Fruit fly (Drosophila melanogaster) whole organism, embryonic: ENCODE measurements around the gene Alp10.
A peak's percentile ranks its signal among the peaks of the same experiment; 100 is the strongest.

ENCODE experiments used
- Abd-B ChIP-seq: fragments of 200-800 bp; sonication (Bioruptor generic); optimal IDR thresholded peaks from 2 replicates; lab custom pipeline; 2018; ENCODE audit warnings: missing biosample characterization, mild to moderate bottlenecking, missing genetic modification characterization, moderate library complexity
- Asciz ChIP-seq: fragments of 200-800 bp; sonication (Bioruptor generic); optimal IDR thresholded peaks from 2 replicates; lab custom pipeline; 2017; ENCODE audit warnings: missing biosample characterization, mild to moderate bottlenecking, missing genetic modification characterization, missing genetic modification reagents
- Blimp-1 ChIP-seq: fragments of 200-800 bp; sonication (Bioruptor generic); optimal IDR thresholded peaks from 3 replicates; lab custom pipeline; 2018; ENCODE audit warnings: missing biosample characterization, missing genetic modification characterization, mild to moderate bottlenecking, moderate library complexity, missing genetic modification reagents
- CG1024 ChIP-seq: fragments of 200-800 bp; sonication (Bioruptor generic); IDR thresholded peaks from 2 replicates; pipeline ENCODE4 v1.3.6; 2022; ENCODE audit warnings: missing biosample characterization, missing genetic modification characterization
- CG10431 ChIP-seq: fragments of 200-800 bp; sonication (Bioruptor generic); optimal IDR thresholded peaks from 3 replicates; lab custom pipeline; 2018; ENCODE audit warnings: missing biosample characterization, mild to moderate bottlenecking, missing genetic modification characterization
- CG13123 ChIP-seq: fragments of 200-800 bp; sonication (Bioruptor generic); optimal IDR thresholded peaks from 2 replicates; lab custom pipeline; 2016; ENCODE audit warnings: missing biosample characterization, missing genetic modification characterization
- CG13296 ChIP-seq: fragments of 200-800 bp; sonication (Bioruptor generic); optimal IDR thresholded peaks from 3 replicates; lab custom pipeline; 2018; ENCODE audit warnings: missing biosample characterization, mild to moderate bottlenecking, missing genetic modification characterization
- CG14710 ChIP-seq: fragments of 200-800 bp; sonication (Bioruptor generic); optimal IDR thresholded peaks from 3 replicates; lab custom pipeline; 2019; ENCODE audit warnings: missing biosample characterization, mild to moderate bottlenecking, missing genetic modification characterization, moderate library complexity
- CG14860 ChIP-seq: fragments of 200-800 bp; sonication (Bioruptor generic); IDR thresholded peaks from 3 replicates; pipeline ENCODE4 v1.3.6; 2022; ENCODE audit warnings: missing biosample characterization, missing genetic modification characterization; ENCODE audit not compliant: partially characterized antibody
- CG15011 ChIP-seq: fragments of 200-800 bp; sonication (Bioruptor generic); optimal IDR thresholded peaks from 3 replicates; lab custom pipeline; 2018; ENCODE audit warnings: missing biosample characterization, mild to moderate bottlenecking, missing genetic modification characterization
- CG15269 ChIP-seq: fragments of 200-800 bp; sonication (Bioruptor generic); optimal IDR thresholded peaks from 2 replicates; lab custom pipeline; 2018; ENCODE audit warnings: missing biosample characterization, mild to moderate bottlenecking, missing genetic modification characterization, moderate library complexity
- CG17829 ChIP-seq: fragments of 200-800 bp; optimal IDR thresholded peaks from 2 replicates; lab custom pipeline; 2019; ENCODE audit warnings: missing biosample characterization, mild to moderate bottlenecking, missing genetic modification characterization, moderate library complexity
- CG18619 ChIP-seq: fragments of 200-800 bp; sonication (Bioruptor generic); optimal IDR thresholded peaks from 3 replicates; lab custom pipeline; 2017; ENCODE audit warnings: missing biosample characterization, mild to moderate bottlenecking, missing genetic modification characterization
- CG31365 ChIP-seq: fragments of 200-800 bp; sonication (Bioruptor generic); optimal IDR thresholded peaks from 2 replicates; lab custom pipeline; 2018; ENCODE audit warnings: missing biosample characterization, mild to moderate bottlenecking, missing genetic modification characterization
- CG3163 ChIP-seq: fragments of 200-800 bp; sonication (Bioruptor generic); optimal IDR thresholded peaks from 3 replicates; lab custom pipeline; 2016; ENCODE audit warnings: missing biosample characterization, missing genetic modification characterization
- CG33557 ChIP-seq: fragments of 200-800 bp; sonication (Bioruptor generic); optimal IDR thresholded peaks from 2 replicates; lab custom pipeline; 2019; ENCODE audit warnings: missing biosample characterization, mild to moderate bottlenecking, missing genetic modification characterization, moderate library complexity
- CG3407 ChIP-seq: fragments of 200-800 bp; sonication (Bioruptor generic); optimal IDR thresholded peaks from 2 replicates; lab custom pipeline; 2018; ENCODE audit warnings: missing biosample characterization, mild to moderate bottlenecking, missing genetic modification characterization
- CG34376 ChIP-seq: fragments of 200-800 bp; sonication (Bioruptor generic); optimal IDR thresholded peaks from 2 replicates; lab custom pipeline; 2018; ENCODE audit warnings: missing biosample characterization, mild to moderate bottlenecking, missing genetic modification characterization
- CG42726 ChIP-seq: fragments of 200-800 bp; sonication (Bioruptor generic); IDR thresholded peaks from 2 replicates; pipeline ENCODE4 v1.3.6; 2022; ENCODE audit warnings: missing biosample characterization, missing genetic modification characterization; ENCODE audit not compliant: partially characterized antibody
- CG4360 ChIP-seq: fragments of 200-800 bp; sonication (Bioruptor generic); IDR thresholded peaks from 2 replicates; pipeline ENCODE4 v1.3.6; 2022; ENCODE audit warnings: missing biosample characterization, missing genetic modification characterization
- CG4404 ChIP-seq: fragments of 200-800 bp; sonication (Bioruptor generic); IDR thresholded peaks from 2 replicates; pipeline ENCODE4 v1.3.6; 2022; ENCODE audit warnings: missing biosample characterization, missing genetic modification characterization
- CG4730 ChIP-seq: fragments of 200-800 bp; sonication (Bioruptor generic); IDR thresholded peaks from 2 replicates; pipeline ENCODE4 v1.3.6; 2022; ENCODE audit warnings: missing biosample characterization, missing genetic modification characterization
- CG4820 ChIP-seq: fragments of 200-800 bp; sonication (Bioruptor generic); optimal IDR thresholded peaks from 3 replicates; lab custom pipeline; 2016; ENCODE audit warnings: missing biosample characterization, missing genetic modification characterization
- CG6254 ChIP-seq: fragments of 200-800 bp; sonication (Bioruptor generic); optimal IDR thresholded peaks from 3 replicates; lab custom pipeline; 2017; ENCODE audit warnings: mild to moderate bottlenecking, missing biosample characterization, missing genetic modification reagents, missing genetic modification characterization
- CG7271 ChIP-seq: fragments of 200-800 bp; sonication (Bioruptor generic); optimal IDR thresholded peaks from 2 replicates; lab custom pipeline; 2018; ENCODE audit warnings: missing biosample characterization, mild to moderate bottlenecking, missing genetic modification characterization, moderate library complexity
- CG7556 ChIP-seq: fragments of 200-800 bp; sonication (Bioruptor generic); optimal IDR thresholded peaks from 2 replicates; lab custom pipeline; 2017; ENCODE audit warnings: missing biosample characterization, mild to moderate bottlenecking, missing genetic modification characterization
- CG7963 ChIP-seq: fragments of 200-800 bp; sonication (Bioruptor generic); IDR thresholded peaks from 3 replicates; pipeline ENCODE4 v1.3.6; 2022; ENCODE audit warnings: missing biosample characterization, missing genetic modification characterization; ENCODE audit not compliant: partially characterized antibody
- CG8388 ChIP-seq: fragments of 200-800 bp; sonication (Bioruptor generic); optimal IDR thresholded peaks from 2 replicates; lab custom pipeline; 2019; ENCODE audit warnings: missing biosample characterization, mild to moderate bottlenecking, missing genetic modification characterization, moderate library complexity
- Dad ChIP-seq: fragments of 200-800 bp; sonication (Bioruptor generic); optimal IDR thresholded peaks from 3 replicates; lab custom pipeline; 2016; ENCODE audit warnings: missing biosample characterization, missing genetic modification characterization
- Dfd ChIP-seq, 2 experiments: fragments of >200 bp; optimal IDR thresholded peaks; 2 replicates each; lab custom pipeline; 2017; ENCODE audit warnings: missing biosample characterization in 2 of 2, missing genetic modification characterization in 2 of 2
- E2f1 ChIP-seq: fragments of 200-800 bp; sonication (Bioruptor generic); IDR thresholded peaks from 2 replicates; pipeline ENCODE4 v1.3.6; 2022; ENCODE audit warnings: missing biosample characterization, missing genetic modification characterization
- Ets65A ChIP-seq: fragments of 200-800 bp; sonication (Bioruptor generic); peaks from one replicate; lab custom pipeline; 2016; ENCODE audit warnings: missing biosample characterization, missing genetic modification characterization
- HmgZ ChIP-seq: fragments of 200-800 bp; sonication (Bioruptor generic); optimal IDR thresholded peaks from 2 replicates; lab custom pipeline; 2018; ENCODE audit warnings: missing biosample characterization, mild to moderate bottlenecking, missing genetic modification characterization
- MBD-R2 ChIP-seq: fragments of 200-800 bp; sonication (Bioruptor generic); IDR thresholded peaks from 2 replicates; pipeline ENCODE4 v1.3.6; 2022; ENCODE audit warnings: missing biosample characterization, missing genetic modification characterization
- Sry-δ ChIP-seq: fragments of 200-800 bp; sonication (Bioruptor generic); optimal IDR thresholded peaks from 2 replicates; lab custom pipeline; 2016; ENCODE audit warnings: missing biosample characterization, missing genetic modification characterization
- abd-A ChIP-seq: fragments of 200-800 bp; sonication (Bioruptor generic); optimal IDR thresholded peaks from 3 replicates; lab custom pipeline; 2019; ENCODE audit warnings: missing biosample characterization, mild to moderate bottlenecking, missing genetic modification characterization, moderate library complexity
- al ChIP-seq: fragments of 200-800 bp; sonication (Bioruptor generic); IDR thresholded peaks from 2 replicates; pipeline ENCODE4 v1.3.6; 2022; ENCODE audit warnings: missing biosample characterization, missing genetic modification characterization
- br ChIP-seq: fragments of >200 bp; optimal IDR thresholded peaks from 2 replicates; lab custom pipeline; 2017
- cad ChIP-seq: fragments of >200 bp; optimal IDR thresholded peaks from 2 replicates; lab custom pipeline; 2017; ENCODE audit warnings: missing biosample characterization, missing genetic modification characterization
- chinmo ChIP-seq: fragments of 200-800 bp; sonication (Bioruptor generic); IDR thresholded peaks from 4 replicates; pipeline ENCODE4 v1.3.6; 2022; ENCODE audit warnings: missing biosample characterization, missing genetic modification characterization; ENCODE audit not compliant: partially characterized antibody
- dati ChIP-seq: fragments of 200-800 bp; sonication (Bioruptor generic); IDR thresholded peaks from 2 replicates; pipeline ENCODE4 v1.3.6; 2022; ENCODE audit warnings: missing biosample characterization, missing genetic modification characterization
- hkb ChIP-seq, 2 experiments: fragments of 200-800 bp in 1 of 2; fragments of >200 bp in 1 of 2; sonication (Bioruptor generic) in 1 of 2; IDR thresholded peaks in 1 of 2; optimal IDR thresholded peaks in 1 of 2; 2 replicates each; pipeline versions ENCODE4 v1.3.6 to Lab custom; 2017 to 2022; ENCODE audit warnings: missing biosample characterization in 1 of 2, missing genetic modification characterization in 1 of 2
- inv ChIP-seq: fragments of 200-800 bp; sonication (Bioruptor generic); IDR thresholded peaks from 2 replicates; pipeline ENCODE4 v1.3.6; 2022; ENCODE audit warnings: missing biosample characterization, missing genetic modification characterization; ENCODE audit not compliant: partially characterized antibody
- kni ChIP-seq: fragments of 200-800 bp; sonication (Bioruptor generic); optimal IDR thresholded peaks from 3 replicates; lab custom pipeline; 2017; ENCODE audit warnings: mild to moderate bottlenecking, missing biosample characterization, missing genetic modification reagents, missing genetic modification characterization
- mam ChIP-seq: fragments of 200-800 bp; sonication (Bioruptor generic); optimal IDR thresholded peaks from 3 replicates; lab custom pipeline; 2016; ENCODE audit warnings: missing biosample characterization, missing genetic modification characterization
- otp ChIP-seq: fragments of 200-800 bp; sonication (Bioruptor generic); IDR thresholded peaks from 3 replicates; pipeline ENCODE4, ENCODE4 v1.3.6; 2022; ENCODE audit warnings: missing biosample characterization, missing genetic modification characterization
- pros ChIP-seq: fragments of 200-800 bp; sonication (Bioruptor generic); optimal IDR thresholded peaks from 3 replicates; lab custom pipeline; 2019; ENCODE audit warnings: missing biosample characterization, mild to moderate bottlenecking, missing genetic modification characterization, moderate library complexity
- rib ChIP-seq: fragments of 200-800 bp; sonication (Bioruptor generic); IDR thresholded peaks from 2 replicates; pipeline ENCODE4 v1.3.6; 2022; ENCODE audit warnings: missing biosample characterization, missing genetic modification characterization
- ro ChIP-seq: fragments of 200-800 bp; sonication (Bioruptor generic); IDR thresholded peaks from 2 replicates; pipeline ENCODE4 v1.3.6; 2022; ENCODE audit warnings: missing biosample characterization, missing genetic modification characterization
- slp2 ChIP-seq: fragments of 200-800 bp; sonication (Bioruptor generic); optimal IDR thresholded peaks from 2 replicates; lab custom pipeline; 2016; ENCODE audit warnings: missing biosample characterization, missing genetic modification characterization
- tll ChIP-seq, 2 experiments: fragments of 200-800 bp in 1 of 2; fragments of >200 bp in 1 of 2; sonication (Bioruptor generic) in 1 of 2; optimal IDR thresholded peaks; 2 replicates each; lab custom pipeline; 2017 to 2019; ENCODE audit warnings: missing biosample characterization in 2 of 2, missing genetic modification characterization in 2 of 2, mild to moderate bottlenecking in 1 of 2, moderate library complexity in 1 of 2
- z ChIP-seq: fragments of 200-800 bp; sonication (Bioruptor generic); IDR thresholded peaks from 3 replicates; pipeline ENCODE4 v1.3.6; 2022; ENCODE audit warnings: missing biosample characterization, missing genetic modification characterization

Gene Alp10

DNA sequence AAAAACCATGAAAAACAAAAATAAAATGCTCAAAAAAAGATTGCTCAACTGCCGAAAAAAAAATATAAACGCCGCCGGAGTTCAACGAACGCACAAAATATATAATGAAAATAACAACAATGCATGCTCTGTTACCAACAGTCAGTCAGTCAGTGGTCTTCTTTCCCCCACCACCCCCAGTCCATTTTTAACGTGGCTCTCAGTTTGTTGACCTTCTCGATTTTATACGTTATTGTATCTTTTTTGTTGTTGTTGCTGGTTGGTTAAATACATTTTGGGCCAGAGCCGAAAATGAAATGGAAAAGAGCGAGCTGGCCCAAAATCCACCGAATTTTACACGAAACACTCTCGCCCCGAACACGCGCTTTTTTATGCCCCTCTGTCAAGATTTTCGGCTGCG, 26.8 kb upstream of the Alp10 start (continued):
- TF ChIP-seq al (GFP tag; lab: Robert Waterston, UW) (no peak), pros (GFP tag; lab: Kevin White, UChicago) (peak; percentile 22), CG34376 (GFP tag; lab: Kevin White, UChicago) (no peak), Sry-δ (no peak), hkb (optimal IDR thresholded peaks at IDR 0.05; lab: Kevin White, UChicago) (no peak), hkb (GFP tag; IDR thresholded peaks at IDR 0.05; lab: Robert Waterston, UW) (no peak), CG17829 (no peak), E2f1 (GFP tag; lab: Robert Waterston, UW) (no peak), kni (peak; percentile 96), CG15011 (no peak), CG7556 (GFP tag; lab: Kevin White, UChicago) (no peak), Blimp-1 (GFP tag; lab: Kevin White, UChicago) (peak; percentile 100), CG4404 (GFP tag; lab: Robert Waterston, UW) (no peak), CG4360 (GFP tag; lab: Robert Waterston, UW) (peak; percentile 61), CG18619 (GFP tag; lab: Kevin White, UChicago) (no peak), chinmo (GFP tag; lab: Robert Waterston, UW) (peak; percentile 90; the same call in 2 of the 4 replicates), z (GFP tag; lab: Robert Waterston, UW) (peak; percentile 45; the same call in 1 of the 3 replicates), CG14860 (GFP tag; lab: Robert Waterston, UW) (no peak), CG4820 (GFP tag; lab: Kevin White, UChicago) (no peak), ro (no peak), Abd-B (GFP tag; lab: Kevin White, UChicago) (peak; percentile 43), CG10431 (no peak), dati (GFP tag; lab: Robert Waterston, UW) (no peak), CG33557 (GFP tag; lab: Kevin White, UChicago) (peak; percentile 75), MBD-R2 (no peak), rib (peak; percentile 48; the same call in 1 of the 2 replicates), CG42726 (GFP tag; lab: Robert Waterston, UW) (no peak), CG13123 (GFP tag; lab: Kevin White, UChicago) (no peak), br (lab: Kevin White, UChicago) (no peak), mam (no peak), CG7271 (tag; lab: Kevin White, UChicago) (no peak), CG13296 (GFP tag; lab: Kevin White, UChicago) (no peak), CG4730 (GFP tag; lab: Robert Waterston, UW) (no peak), CG7963 (GFP tag; lab: Robert Waterston, UW) (no peak), CG31365 (tag; lab: Kevin White, UChicago) (no peak), CG8388 (GFP tag; lab: Kevin White, UChicago) (no peak), Dad (GFP tag; lab: Kevin White, UChicago) (no peak), CG14710 (tag; lab: Kevin White, UChicago) (no peak), abd-A (peak; percentile 62), CG3163 (GFP tag; lab: Kevin White, UChicago) (no peak)

DNA sequence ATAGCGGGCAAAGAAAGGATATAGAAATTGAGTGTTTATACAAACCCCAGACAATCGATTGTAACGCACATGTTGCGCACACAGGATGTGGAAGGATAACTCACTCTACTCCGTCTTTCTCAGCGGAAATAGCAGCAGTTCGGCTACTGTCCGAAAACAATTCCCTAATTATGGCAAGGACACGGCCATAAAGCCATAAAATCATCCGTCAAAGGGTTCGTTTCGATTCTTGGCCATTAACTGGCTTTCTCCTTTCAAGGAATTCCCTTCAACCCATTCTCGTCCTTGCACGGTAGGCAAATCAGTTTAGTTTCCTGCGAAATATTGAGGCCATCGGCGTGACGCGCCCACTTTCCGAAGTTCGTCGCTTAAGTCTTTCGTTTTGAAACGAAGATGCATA, 26.4 kb upstream of the Alp10 start:
- TF ChIP-seq CG3407 (GFP tag; lab: Kevin White, UChicago) (no peak), inv (GFP tag; lab: Robert Waterston, UW) (no peak), HmgZ (tag; lab: Kevin White, UChicago) (no peak), Asciz (GFP tag; lab: Kevin White, UChicago) (no peak), CG15269 (no peak), CG33557 (GFP tag; lab: Kevin White, UChicago) (no peak), Dfd (GFP tag; optimal IDR thresholded peaks at IDR 0.05; lab: Kevin White, UChicago) (no peak), CG1024 (GFP tag; lab: Robert Waterston, UW) (no peak), slp2 (GFP tag; lab: Kevin White, UChicago) (no peak), otp (GFP tag; lab: Robert Waterston, UW) (no peak), Ets65A (GFP tag; lab: Kevin White, UChicago) (peak; percentile 47), tll (GFP tag; optimal IDR thresholded peaks at IDR 0.05; lab: Kevin White, UChicago) (peak in 1 of 2 experiments; percentile 83), cad (GFP tag; lab: Kevin White, UChicago) (peak; percentile 96), CG6254 (GFP tag; lab: Kevin White, UChicago) (no peak)
